Worm (Caenorhabditis elegans) whole organism, L4 larva: Measurements from ENCODE around the gene adh-5.

Experiments
- F37D6.2 ChIP-seq: sonication (generic microtip); optimal IDR thresholded peaks from 2 replicates; lab custom pipeline; 2016; ENCODE audit warnings: mild to moderate bottlenecking, missing genetic modification characterization, missing compliant biosample characterization
- R02D3.7 ChIP-seq: fragments of 150-350 bp; sonication (generic microtip); optimal IDR thresholded peaks from 3 replicates; lab custom pipeline; 2014; ENCODE audit warnings: missing biosample characterization, missing genetic modification characterization
- ama-1 ChIP-seq: fragments of 150-350 bp; optimal IDR thresholded peaks from 2 replicates; lab custom pipeline; 2014; ENCODE audit warnings: inconsistent platforms, mixed read lengths
- arid-1 ChIP-seq: fragments of 200-800 bp; sonication (Bioruptor generic); conservative IDR thresholded peaks from 2 replicates; pipeline ENCODE4 v1.3.6; 2022; ENCODE audit warnings: missing genetic modification reagents, missing genetic modification characterization, missing compliant biosample characterization
- ces-1 ChIP-seq: fragments of 150-350 bp; sonication (generic microtip); optimal IDR thresholded peaks from 4 replicates; lab custom pipeline; 2014; ENCODE audit warnings: missing biosample characterization, missing genetic modification reagents, missing genetic modification characterization
- nhr-11 ChIP-seq: fragments of 150-350 bp; optimal IDR thresholded peaks from 2 replicates; lab custom pipeline; 2014; ENCODE audit warnings: missing biosample characterization, missing genetic modification characterization
- pha-4 ChIP-seq, 2 experiments: fragments of 150-350 bp in 1 of 2; fragments of 200-800 bp in 1 of 2; sonication (Bioruptor generic) in 1 of 2; IDR thresholded peaks in 1 of 2; optimal IDR thresholded peaks in 1 of 2; 2 replicates each; pipeline versions ENCODE4 v1.3.6 to Lab custom; 2014 to 2022; ENCODE audit warnings: missing genetic modification characterization in 2 of 2, missing genetic modification reagents in 2 of 2, missing biosample characterization in 1 of 2, missing compliant biosample characterization in 1 of 2
- pqm-1 ChIP-seq: sonication (generic microtip); optimal IDR thresholded peaks from 2 replicates; lab custom pipeline; 2017; ENCODE audit warnings: missing biosample characterization, missing genetic modification characterization
- skn-1 ChIP-seq: fragments of 150-350 bp; optimal IDR thresholded peaks from 2 replicates; lab custom pipeline; 2014; ENCODE audit warnings: missing biosample characterization, missing genetic modification characterization
- zag-1 ChIP-seq: fragments of 150-350 bp; optimal IDR thresholded peaks from 2 replicates; lab custom pipeline; 2014; ENCODE audit warnings: missing biosample characterization, missing genetic modification characterization

- TF ChIP-seq skn-1 (tag; lab: Kevin White, UChicago), result no peak
- no peak for TF ChIP-seq ces-1
- no peak for TF ChIP-seq nhr-11 (tag; lab: Kevin White, UChicago)
- no peak for TF ChIP-seq R02D3.7 (tag; lab: Kevin White, UChicago)
- no peak for TF ChIP-seq zag-1 (tag; lab: Kevin White, UChicago)
- no peak for TF ChIP-seq pha-4 (GFP tag; IDR thresholded peaks at IDR 0.05; lab: Robert Waterston, UW)
- TF ChIP-seq pha-4 (tag; optimal IDR thresholded peaks at IDR 0.05; lab: Kevin White, UChicago), result no peak
- TF ChIP-seq F37D6.2 (tag; lab: Kevin White, UChicago), result no peak
- no peak for TF ChIP-seq arid-1 (GFP tag; lab: Robert Waterston, UW)
- no peak for TF ChIP-seq pqm-1 (tag; lab: Kevin White, UChicago)
- TF ChIP-seq ama-1, result no peak
These were observed 31.0 kb downstream of the adh-5 start for ce11 chrV:942556-942955.
